Worm (Caenorhabditis elegans) whole organism, L2 larva: ENCODE data around the gene F32D8.8.
A peak's percentile ranks its signal among the peaks of the same experiment; 100 is the strongest.

ENCODE experiments used
- C34F6.9 ChIP-seq: fragments of 150-350 bp; optimal IDR thresholded peaks from 2 replicates; lab custom pipeline; 2014; ENCODE audit warnings: missing biosample characterization, missing genetic modification characterization
- F13H6.1 ChIP-seq: sonication (generic microtip); optimal IDR thresholded peaks from 2 replicates; lab custom pipeline; 2016; ENCODE audit warnings: missing genetic modification characterization, missing compliant biosample characterization
- R02D3.7 ChIP-seq: fragments of 150-350 bp; optimal IDR thresholded peaks from 2 replicates; lab custom pipeline; 2014; ENCODE audit warnings: missing biosample characterization, missing genetic modification characterization
- Y55F3AM.14 ChIP-seq: fragments of 200-800 bp; sonication (Bioruptor generic); optimal IDR thresholded peaks from 2 replicates; lab custom pipeline; 2018; ENCODE audit warnings: mild to moderate bottlenecking, missing genetic modification characterization, missing compliant biosample characterization
- ZK546.5 ChIP-seq: sonication (generic microtip); optimal IDR thresholded peaks from 2 replicates; lab custom pipeline; 2017; ENCODE audit warnings: missing biosample characterization, missing genetic modification characterization
- alr-1 ChIP-seq: fragments of 150-350 bp; optimal IDR thresholded peaks from 2 replicates; lab custom pipeline; 2014; ENCODE audit warnings: missing biosample characterization, missing genetic modification characterization
- aly-2 ChIP-seq: fragments of 150-350 bp; optimal IDR thresholded peaks from 2 replicates; lab custom pipeline; 2014; ENCODE audit warnings: missing biosample characterization, missing genetic modification characterization
- ama-1 ChIP-seq: fragments of 150-350 bp; optimal IDR thresholded peaks from 2 replicates; lab custom pipeline; 2018; ENCODE audit warnings: inconsistent platforms
- ceh-16 ChIP-seq: fragments of 150-350 bp; optimal IDR thresholded peaks from 2 replicates; lab custom pipeline; 2014; ENCODE audit warnings: missing biosample characterization, missing genetic modification characterization
- ceh-82 ChIP-seq: fragments of 150-350 bp; optimal IDR thresholded peaks from 2 replicates; lab custom pipeline; 2014; ENCODE audit warnings: missing biosample characterization, missing genetic modification characterization
- crh-2 ChIP-seq: sonication (generic microtip); optimal IDR thresholded peaks from 2 replicates; lab custom pipeline; 2017; ENCODE audit warnings: missing biosample characterization, missing genetic modification characterization
- elt-1 ChIP-seq: fragments of 150-350 bp; optimal IDR thresholded peaks from 2 replicates; lab custom pipeline; 2014; ENCODE audit warnings: missing biosample characterization, missing genetic modification characterization
- elt-3 ChIP-seq: sonication (generic microtip); optimal IDR thresholded peaks from 2 replicates; lab custom pipeline; 2017; ENCODE audit warnings: missing biosample characterization, missing genetic modification characterization
- fos-1 ChIP-seq: fragments of 150-350 bp; optimal IDR thresholded peaks from 2 replicates; lab custom pipeline; 2014; ENCODE audit warnings: missing biosample characterization, missing genetic modification characterization
- gmeb-1 ChIP-seq: fragments of 150-350 bp; optimal IDR thresholded peaks from 2 replicates; lab custom pipeline; 2014; ENCODE audit warnings: missing biosample characterization, missing genetic modification characterization
- lin-11 ChIP-seq: fragments of 150-350 bp; sonication (generic microtip); optimal IDR thresholded peaks from 2 replicates; lab custom pipeline; 2014; ENCODE audit warnings: missing biosample characterization, missing genetic modification characterization, inconsistent platforms, mixed read lengths
- lin-13 ChIP-seq: fragments of 150-350 bp; optimal IDR thresholded peaks from 2 replicates; lab custom pipeline; 2014; ENCODE audit warnings: missing biosample characterization, missing genetic modification reagents, missing genetic modification characterization
- lsy-2 ChIP-seq, 2 experiments: fragments of 150-350 bp in 1 of 2; sonication (generic microtip) in 1 of 2; optimal IDR thresholded peaks; 2 replicates each; lab custom pipeline; 2014 to 2017; ENCODE audit warnings: missing biosample characterization in 2 of 2, missing genetic modification characterization in 2 of 2
- mab-5 ChIP-seq: fragments of 150-350 bp; optimal IDR thresholded peaks from 2 replicates; lab custom pipeline; 2014; ENCODE audit warnings: missing biosample characterization, missing genetic modification characterization
- nhr-10 ChIP-seq: sonication (generic microtip); optimal IDR thresholded peaks from 2 replicates; lab custom pipeline; 2017; ENCODE audit warnings: missing biosample characterization, missing genetic modification characterization
- nhr-11 ChIP-seq: fragments of 150-350 bp; optimal IDR thresholded peaks from 2 replicates; lab custom pipeline; 2014; ENCODE audit warnings: missing biosample characterization, missing genetic modification characterization
- nhr-12 ChIP-seq: fragments of 150-350 bp; optimal IDR thresholded peaks from 2 replicates; lab custom pipeline; 2014; ENCODE audit warnings: missing biosample characterization, missing genetic modification characterization
- nhr-129 ChIP-seq: fragments of 150-350 bp; optimal IDR thresholded peaks from 2 replicates; lab custom pipeline; 2014; ENCODE audit warnings: missing biosample characterization, missing genetic modification characterization
- nhr-21 ChIP-seq: fragments of 150-350 bp; optimal IDR thresholded peaks from 2 replicates; lab custom pipeline; 2014; ENCODE audit warnings: missing biosample characterization, missing genetic modification characterization
- nhr-237 ChIP-seq: fragments of 150-350 bp; optimal IDR thresholded peaks from 2 replicates; lab custom pipeline; 2014; ENCODE audit warnings: missing biosample characterization, missing genetic modification characterization
- sem-4 ChIP-seq: fragments of 150-350 bp; optimal IDR thresholded peaks from 2 replicates; lab custom pipeline; 2014; ENCODE audit warnings: missing biosample characterization, missing genetic modification reagents, missing genetic modification characterization
- skn-1 ChIP-seq: sonication (generic microtip); optimal IDR thresholded peaks from 2 replicates; lab custom pipeline; 2017; ENCODE audit warnings: missing biosample characterization, missing genetic modification characterization
- sma-3 ChIP-seq: sonication (generic microtip); optimal IDR thresholded peaks from 2 replicates; lab custom pipeline; 2016; ENCODE audit warnings: missing genetic modification reagents, missing genetic modification characterization, missing compliant biosample characterization
- sma-9 ChIP-seq, 2 experiments: fragments of 150-350 bp in 1 of 2; sonication (generic microtip) in 1 of 2; optimal IDR thresholded peaks; 2 replicates each; lab custom pipeline; 2014 to 2016; ENCODE audit warnings: missing genetic modification characterization in 2 of 2, mild to moderate bottlenecking in 1 of 2, missing biosample characterization in 1 of 2, missing compliant biosample characterization in 1 of 2, missing genetic modification reagents in 1 of 2, moderate library complexity in 1 of 2
- snpc-4 ChIP-seq: fragments of 150-350 bp; optimal IDR thresholded peaks from 2 replicates; lab custom pipeline; 2014; ENCODE audit warnings: missing biosample characterization, missing genetic modification characterization
- unc-39 ChIP-seq: fragments of 150-350 bp; optimal IDR thresholded peaks from 2 replicates; lab custom pipeline; 2014; ENCODE audit warnings: missing biosample characterization, missing genetic modification characterization
- unc-55 ChIP-seq: fragments of 150-350 bp; sonication (generic microtip); optimal IDR thresholded peaks from 3 replicates; lab custom pipeline; 2014; ENCODE audit warnings: missing biosample characterization, missing genetic modification reagents, missing genetic modification characterization
- unc-62 ChIP-seq: fragments of 150-350 bp; optimal IDR thresholded peaks from 2 replicates; lab custom pipeline; 2014; ENCODE audit warnings: missing biosample characterization, missing genetic modification reagents, missing genetic modification characterization
- zag-1 ChIP-seq: fragments of 150-350 bp; optimal IDR thresholded peaks from 2 replicates; lab custom pipeline; 2014; ENCODE audit warnings: missing biosample characterization, missing genetic modification characterization
- ztf-1 ChIP-seq: fragments of 200-800 bp; sonication (Bioruptor generic); conservative IDR thresholded peaks from 2 replicates; pipeline ENCODE4 v1.3.6; 2022; ENCODE audit warnings: missing genetic modification characterization, missing compliant biosample characterization
- ztf-11 ChIP-seq: sonication (generic microtip); optimal IDR thresholded peaks from 2 replicates; lab custom pipeline; 2017; ENCODE audit warnings: missing biosample characterization, missing genetic modification characterization
- ztf-4 ChIP-seq: fragments of 150-350 bp; optimal IDR thresholded peaks from 2 replicates; lab custom pipeline; 2014; ENCODE audit warnings: missing biosample characterization, missing genetic modification characterization

F32D8.8 gene

DNA sequence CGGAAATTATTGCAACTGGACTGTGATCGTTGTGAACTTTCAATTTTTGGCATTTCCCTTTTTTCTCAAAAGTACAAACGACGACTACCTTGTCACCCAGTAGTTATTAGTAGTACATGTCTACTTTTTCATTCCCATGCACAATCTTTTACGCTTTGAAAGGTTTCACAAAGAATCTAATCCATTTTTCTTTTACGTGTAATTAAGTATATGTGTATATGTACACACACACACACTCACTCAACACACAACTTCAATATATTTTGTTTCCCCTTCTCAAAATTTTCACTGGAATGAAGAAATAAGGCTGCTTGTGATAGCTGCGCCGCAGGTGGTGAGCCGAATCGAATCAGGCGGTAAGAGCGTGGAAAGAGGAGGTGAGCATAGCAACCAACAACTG, 22.1 kb upstream of the F32D8.8 start, which contains the start of gene F58B4.6:
Gene F58B4.6, plus strand, starts transcription at position 301 of the 400 bp plus-strand sequence.
- TF ChIP-seq elt-3 (tag; lab: Kevin White, UChicago) (no peak), sma-9 (GFP tag; optimal IDR thresholded peaks at IDR 0.05; lab: Kevin White, UChicago) (no peak), sma-9 (tag; optimal IDR thresholded peaks at IDR 0.05; lab: Kevin White, UChicago) (no peak), nhr-12 (tag; lab: Kevin White, UChicago) (no peak), ceh-16 (no peak), zag-1 (no peak), lin-11 (tag; lab: Kevin White, UChicago) (peak; percentile 12), nhr-237 (no peak)

DNA sequence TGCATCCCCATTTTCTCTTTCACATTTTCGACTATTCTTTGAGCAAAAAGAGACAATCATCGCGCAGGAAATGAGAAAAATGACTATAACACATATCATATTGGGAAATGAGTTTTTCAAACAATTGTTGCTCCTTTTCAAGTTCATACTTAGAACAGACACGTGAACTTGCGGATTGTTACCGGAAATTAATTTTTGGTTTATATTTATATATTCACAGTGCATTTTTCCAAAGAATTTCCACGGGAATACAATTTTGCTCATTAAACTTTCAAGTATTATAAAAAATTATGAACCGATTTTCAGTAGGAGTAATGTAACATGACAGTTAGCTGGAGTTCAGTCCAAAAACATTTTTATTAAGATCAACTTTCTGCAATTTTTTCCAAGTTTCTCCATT, 20.6 kb upstream of the F32D8.8 start, which contains the start of gene F58B4.7:
Gene F58B4.7, minus strand, starts transcription at position 101 of the 400 bp plus-strand sequence.
- TF ChIP-seq elt-3 (tag; lab: Kevin White, UChicago) (no peak), nhr-21 (tag; lab: Kevin White, UChicago) (no peak), nhr-11 (tag; lab: Kevin White, UChicago) (no peak), zag-1 (no peak), lsy-2 (tag; optimal IDR thresholded peaks at IDR 0.05; lab: Kevin White, UChicago) (no peak), mab-5 (tag; lab: Kevin White, UChicago) (no peak), snpc-4 (no peak), lin-13 (GFP tag; lab: Kevin White, UChicago) (no peak), ztf-4 (no peak), gmeb-1 (tag; lab: Kevin White, UChicago) (no peak), Y55F3AM.14 (GFP tag; lab: Kevin White, UChicago) (no peak), F13H6.1 (tag; lab: Kevin White, UChicago) (no peak), lin-11 (tag; lab: Kevin White, UChicago) (no peak), nhr-129 (tag; lab: Kevin White, UChicago) (no peak), ceh-16 (no peak), C34F6.9 (tag; lab: Kevin White, UChicago) (no peak), sma-9 (GFP tag; optimal IDR thresholded peaks at IDR 0.05; lab: Kevin White, UChicago) (no peak), sma-9 (tag; optimal IDR thresholded peaks at IDR 0.05; lab: Kevin White, UChicago) (no peak), sem-4 (tag; lab: Kevin White, UChicago) (no peak), aly-2 (tag; lab: Kevin White, UChicago) (no peak)
- TF ChIP-seq, all 48 proteins: peak for 0

DNA sequence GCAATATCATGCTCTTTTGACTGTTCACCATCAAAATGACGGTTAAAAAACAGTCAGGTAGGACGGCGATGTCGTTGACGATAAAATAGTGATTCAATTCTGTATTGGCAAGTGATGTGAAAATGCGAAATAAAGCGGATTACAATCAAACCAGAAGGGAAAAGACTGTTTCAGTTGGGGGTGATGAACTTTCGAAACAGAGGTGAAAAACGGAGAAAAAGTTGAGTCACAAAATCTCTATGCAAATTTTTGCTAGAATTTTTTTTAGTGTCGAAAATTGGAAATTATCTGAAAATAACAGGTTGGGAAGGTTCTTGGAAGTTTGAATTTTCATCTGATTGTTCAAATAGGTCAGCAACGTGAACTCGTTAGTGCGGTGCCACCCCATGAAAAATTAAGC, 19.2 kb upstream of the F32D8.8 start, which contains the start of gene nas-31:
Gene nas-31, minus strand, starts transcription at position 101 of the 400 bp plus-strand sequence.
- TF ChIP-seq Y55F3AM.14 (GFP tag; lab: Kevin White, UChicago): no peak
- TF ChIP-seq elt-3 (tag; lab: Kevin White, UChicago): no peak
- no peak for TF ChIP-seq elt-1 (tag; lab: Kevin White, UChicago)
- TF ChIP-seq unc-55 (GFP tag; lab: Kevin White, UChicago): no peak
- TF ChIP-seq snpc-4: no peak
- TF ChIP-seq unc-39 (tag; lab: Kevin White, UChicago): no peak
- TF ChIP-seq ztf-1 (GFP tag; lab: Robert Waterston, UW): no peak
- TF ChIP-seq fos-1 (tag; lab: Kevin White, UChicago): no peak
- no peak for TF ChIP-seq alr-1 (tag; lab: Kevin White, UChicago)
- TF ChIP-seq skn-1 (tag; lab: Kevin White, UChicago): no peak
- no peak for TF ChIP-seq R02D3.7
- TF ChIP-seq ceh-16: no peak
- TF ChIP-seq ama-1 (lab: Kevin White, UChicago): no peak
- no peak for TF ChIP-seq sma-3 (GFP tag; lab: Kevin White, UChicago)
- no peak for TF ChIP-seq C34F6.9 (tag; lab: Kevin White, UChicago)
- no peak for TF ChIP-seq nhr-10 (tag; lab: Kevin White, UChicago)
- no peak for TF ChIP-seq lin-13 (GFP tag; lab: Kevin White, UChicago)
- no peak for TF ChIP-seq ztf-4
- no peak for TF ChIP-seq nhr-129 (tag; lab: Kevin White, UChicago)

DNA sequence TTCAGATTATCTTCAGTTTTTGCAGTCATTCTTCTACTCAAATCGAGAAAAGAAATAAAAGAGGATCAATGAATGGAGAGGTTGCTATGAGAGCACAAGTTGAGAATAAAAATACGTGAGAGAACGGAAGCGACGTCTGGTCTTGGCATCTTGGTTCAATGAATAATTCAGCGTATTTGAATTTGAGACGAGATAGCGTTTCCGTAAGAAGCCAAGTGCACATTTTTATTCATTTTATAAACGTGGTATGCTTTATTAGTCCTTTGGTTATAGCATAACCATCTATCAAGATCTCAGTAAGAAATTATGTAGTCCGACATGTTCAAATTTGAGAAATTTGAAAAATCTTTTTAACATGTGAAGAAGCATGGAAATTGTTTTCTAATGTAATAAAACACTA, 15.8 kb upstream of the F32D8.8 start, which contains the start of gene F58B4.2:
Gene F58B4.2, minus strand, starts transcription at position 101 of the 400 bp plus-strand sequence.
- TF ChIP-seq R02D3.7 (no peak), nhr-10 (tag; lab: Kevin White, UChicago) (no peak), ztf-11 (tag; lab: Kevin White, UChicago) (no peak), sem-4 (tag; lab: Kevin White, UChicago) (no peak), ceh-82 (no peak), aly-2 (tag; lab: Kevin White, UChicago) (no peak), ZK546.5 (no peak), crh-2 (tag; lab: Kevin White, UChicago) (no peak), unc-62 (GFP tag; lab: Kevin White, UChicago) (no peak)
